Worm (Caenorhabditis elegans) whole organism, L4 larva: Measurements from ENCODE around the gene C33D9.10.

Experiments used
- D1046.2 ChIP-seq: fragments of 200-800 bp; sonication (Bioruptor generic); IDR thresholded peaks from 2 replicates; pipeline ENCODE4 v1.3.6; 2022; ENCODE audit warnings: missing genetic modification characterization, missing compliant biosample characterization
- F37D6.2 ChIP-seq: sonication (generic microtip); optimal IDR thresholded peaks from 2 replicates; lab custom pipeline; 2016; ENCODE audit warnings: mild to moderate bottlenecking, missing genetic modification characterization, missing compliant biosample characterization
- F49E8.2 ChIP-seq: sonication (generic microtip); optimal IDR thresholded peaks from 2 replicates; lab custom pipeline; 2016; ENCODE audit warnings: missing compliant biosample characterization, mild to moderate bottlenecking, missing genetic modification characterization, borderline replicate concordance
- ama-1 ChIP-seq: fragments of 150-350 bp; optimal IDR thresholded peaks from 2 replicates; lab custom pipeline; 2014; ENCODE audit warnings: inconsistent platforms, mixed read lengths
- ceh-62 ChIP-seq: sonication (generic microtip); optimal IDR thresholded peaks from 2 replicates; lab custom pipeline; 2017; ENCODE audit warnings: missing biosample characterization, missing genetic modification characterization
- daf-16 ChIP-seq, 3 experiments: sonication (generic microtip); optimal IDR thresholded peaks; 2 replicates each; lab custom pipeline; 2016 to 2017; ENCODE audit warnings: missing genetic modification characterization in 3 of 3, missing genetic modification reagents in 3 of 3, mild to moderate bottlenecking in 2 of 3, missing compliant biosample characterization in 2 of 3, missing biosample characterization in 1 of 3, moderate library complexity in 1 of 3
- daf-8 ChIP-seq: fragments of 200-800 bp; sonication (Bioruptor generic); IDR thresholded peaks from 2 replicates; pipeline ENCODE4 v1.3.6; 2022; ENCODE audit warnings: missing genetic modification characterization, missing compliant biosample characterization
- duxl-1 ChIP-seq: sonication (generic microtip); optimal IDR thresholded peaks from 2 replicates; lab custom pipeline; 2016; ENCODE audit warnings: mild to moderate bottlenecking, missing genetic modification characterization, moderate library complexity, missing compliant biosample characterization; ENCODE audit not compliant: poor library complexity
- hif-1 ChIP-seq, 2 experiments: sonication (generic microtip); optimal IDR thresholded peaks; 2 replicates each; lab custom pipeline; 2016 to 2017; ENCODE audit warnings: missing compliant biosample characterization in 2 of 2, missing genetic modification characterization in 2 of 2, missing genetic modification reagents in 2 of 2, missing genotype in 2 of 2, mild to moderate bottlenecking in 1 of 2
- hlh-30 ChIP-seq: sonication (generic microtip); optimal IDR thresholded peaks from 2 replicates; lab custom pipeline; 2017; ENCODE audit warnings: antibody characterized with exemption, mild to moderate bottlenecking, missing genetic modification characterization, missing compliant biosample characterization; ENCODE audit not compliant: insufficient read depth
- lim-7 ChIP-seq: fragments of 200-800 bp; sonication (Bioruptor generic); IDR thresholded peaks from 2 replicates; pipeline ENCODE4 v1.3.6; 2022; ENCODE audit warnings: missing genetic modification characterization, missing compliant biosample characterization
- lin-1 ChIP-seq: fragments of 200-800 bp; sonication (Bioruptor generic); IDR thresholded peaks from 2 replicates; pipeline ENCODE4 v1.3.6; 2022; ENCODE audit warnings: missing genetic modification reagents, missing genetic modification characterization, missing compliant biosample characterization
- lin-38 ChIP-seq: fragments of 200-800 bp; sonication (Bioruptor generic); IDR thresholded peaks from 2 replicates; pipeline ENCODE4 v1.3.6; 2022; ENCODE audit warnings: missing genetic modification reagents, missing genetic modification characterization, missing compliant biosample characterization
- lir-3 ChIP-seq: sonication (generic microtip); optimal IDR thresholded peaks from 2 replicates; lab custom pipeline; 2016; ENCODE audit warnings: mild to moderate bottlenecking, missing genetic modification characterization, missing compliant biosample characterization
- madf-9 ChIP-seq: fragments of 200-800 bp; sonication (Bioruptor generic); conservative IDR thresholded peaks from 2 replicates; pipeline ENCODE4 v1.3.6; 2022; ENCODE audit warnings: missing genetic modification reagents, missing genetic modification characterization, missing compliant biosample characterization
- mes-2 ChIP-seq: sonication (generic microtip); optimal IDR thresholded peaks from 2 replicates; lab custom pipeline; 2016; ENCODE audit warnings: missing genotype, mild to moderate bottlenecking, missing genetic modification characterization, missing compliant biosample characterization; ENCODE audit not compliant: poor library complexity, severe bottlenecking
- mxl-2 ChIP-seq: fragments of 200-800 bp; sonication (Bioruptor generic); conservative IDR thresholded peaks from 2 replicates; pipeline ENCODE4 v1.3.6; 2022; ENCODE audit warnings: missing genetic modification reagents, missing genetic modification characterization, missing compliant biosample characterization
- mxl-3 ChIP-seq: fragments of 200-800 bp; sonication (Bioruptor generic); optimal IDR thresholded peaks from 2 replicates; lab custom pipeline; 2018; ENCODE audit warnings: mild to moderate bottlenecking, missing genetic modification characterization, missing compliant biosample characterization
- nhr-11 ChIP-seq: fragments of 150-350 bp; optimal IDR thresholded peaks from 2 replicates; lab custom pipeline; 2014; ENCODE audit warnings: missing biosample characterization, missing genetic modification characterization
- nhr-237 ChIP-seq: sonication (generic microtip); optimal IDR thresholded peaks from 2 replicates; lab custom pipeline; 2017; ENCODE audit warnings: missing biosample characterization, missing genetic modification characterization
- nhr-25 ChIP-seq: sonication (generic microtip); optimal IDR thresholded peaks from 2 replicates; lab custom pipeline; 2017; ENCODE audit warnings: missing genetic modification characterization, mild to moderate bottlenecking, missing compliant biosample characterization, antibody characterized with exemption, moderate library complexity, borderline replicate concordance; ENCODE audit not compliant: insufficient read depth
- nhr-41 ChIP-seq: fragments of 200-800 bp; sonication (Bioruptor generic); IDR thresholded peaks from 2 replicates; pipeline ENCODE4 v1.3.6; 2022; ENCODE audit warnings: missing genetic modification reagents, missing genetic modification characterization, missing compliant biosample characterization
- nhr-48 ChIP-seq: sonication (generic microtip); optimal IDR thresholded peaks from 2 replicates; lab custom pipeline; 2016; ENCODE audit warnings: mild to moderate bottlenecking, missing genetic modification characterization, missing compliant biosample characterization
- nhr-6 ChIP-seq: fragments of 150-350 bp; optimal IDR thresholded peaks from 2 replicates; lab custom pipeline; 2014; ENCODE audit warnings: missing biosample characterization, missing genetic modification characterization
- nhr-77 ChIP-seq: fragments of 150-350 bp; optimal IDR thresholded peaks from 2 replicates; lab custom pipeline; 2014; ENCODE audit warnings: missing biosample characterization, missing genetic modification characterization
- pha-4 ChIP-seq, 2 experiments: fragments of 150-350 bp in 1 of 2; fragments of 200-800 bp in 1 of 2; sonication (Bioruptor generic) in 1 of 2; IDR thresholded peaks in 1 of 2; optimal IDR thresholded peaks in 1 of 2; 2 replicates each; pipeline versions ENCODE4 v1.3.6 to Lab custom; 2014 to 2022; ENCODE audit warnings: missing genetic modification characterization in 2 of 2, missing genetic modification reagents in 2 of 2, missing biosample characterization in 1 of 2, missing compliant biosample characterization in 1 of 2
- rbr-2 ChIP-seq: sonication (generic microtip); optimal IDR thresholded peaks from 2 replicates; lab custom pipeline; 2016; ENCODE audit warnings: missing genotype, missing genetic modification characterization, missing compliant biosample characterization
- sdz-12 ChIP-seq: fragments of 200-800 bp; sonication (Bioruptor generic); optimal IDR thresholded peaks from 2 replicates; lab custom pipeline; 2018; ENCODE audit warnings: mild to moderate bottlenecking, missing genetic modification characterization, missing compliant biosample characterization
- snpc-1.2 ChIP-seq: fragments of 200-800 bp; sonication (Bioruptor generic); IDR thresholded peaks from 2 replicates; pipeline ENCODE4 v1.3.6; 2022; ENCODE audit warnings: missing genetic modification reagents, missing genetic modification characterization, missing compliant biosample characterization
- unc-62 ChIP-seq, 3 experiments: fragments of 150-350 bp in 1 of 3; sonication (generic microtip); optimal IDR thresholded peaks in 2 of 3; peaks in 1 of 3; 1 replicate in 1 of 3; 2 replicates in 2 of 3; lab custom pipeline; 2014 to 2017; ENCODE audit warnings: missing biosample characterization in 3 of 3, missing genetic modification characterization in 3 of 3, missing genetic modification reagents in 3 of 3, missing genotype in 1 of 3
- zfp-3 ChIP-seq: fragments of 200-800 bp; sonication (Bioruptor generic); conservative IDR thresholded peaks from 2 replicates; pipeline ENCODE4 v1.3.6; 2022; ENCODE audit warnings: missing genetic modification reagents, missing genetic modification characterization, missing compliant biosample characterization
- ztf-7 ChIP-seq: fragments of 150-350 bp; optimal IDR thresholded peaks from 2 replicates; lab custom pipeline; 2014; ENCODE audit warnings: missing biosample characterization, missing genetic modification characterization

C33D9.10 gene

ce11 chrIV:8757729-8758128, 30.2 kb downstream of the C33D9.10 start (continued):
- peak in 1 of 2 experiments; percentile 74 for TF ChIP-seq unc-62 (GFP tag; optimal IDR thresholded peaks at IDR 0.05 in 1 of 2; lab: Kevin White, UChicago)
- no peak for TF ChIP-seq unc-62 (tag; optimal IDR thresholded peaks at IDR 0.05; lab: Kevin White, UChicago)

- TF ChIP-seq hlh-30 (tag; lab: Kevin White, UChicago): no peak
Measured at ce11 chrIV:8754727-8755126, 33.2 kb downstream of the C33D9.10 start, which contains the start of gene elli-1. elli-1 (minus strand) TSS chrIV:8754827.

ce11 chrIV:8754146-8754545, 33.8 kb downstream of the C33D9.10 start:
- TF ChIP-seq snpc-1.2 (GFP tag; lab: Robert Waterston, UW) (0 out of 2 replicates have a peak, but pooled peaks have one; percentile 6), zfp-3 (GFP tag; lab: Robert Waterston, UW) (no peak), hif-1 (tag; optimal IDR thresholded peaks at IDR 0.05; lab: Kevin White, UChicago) (no peak), D1046.2 (GFP tag; lab: Robert Waterston, UW) (no peak)

- TF ChIP-seq mxl-3 (GFP tag; lab: Kevin White, UChicago) (no peak), snpc-1.2 (GFP tag; lab: Robert Waterston, UW) (peak; percentile 34; the same call in 1 of the 2 replicates), nhr-6 (tag; lab: Kevin White, UChicago) (no peak), nhr-25 (tag; lab: Kevin White, UChicago) (no peak)
Measured at ce11 chrIV:8752492-8752891, 35.5 kb downstream of the C33D9.10 start.

DNA sequence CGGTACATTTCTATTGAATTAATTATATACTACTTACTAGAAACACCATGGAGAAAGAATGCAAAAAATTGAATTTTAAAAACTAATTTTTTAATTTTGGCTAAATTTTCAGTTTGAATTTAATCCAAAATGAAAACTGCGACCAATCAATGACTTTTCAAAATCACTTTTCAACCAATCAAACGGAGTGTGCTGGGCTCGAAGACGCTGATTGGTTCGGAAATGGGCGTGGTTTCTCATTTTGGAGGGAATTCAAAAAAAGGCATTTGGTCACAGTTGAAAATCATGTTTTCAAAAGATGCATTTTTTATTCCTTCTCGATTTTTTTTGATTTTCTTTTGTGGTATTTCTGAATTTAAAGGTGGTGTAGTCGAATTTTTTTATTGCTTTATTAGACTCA, 39.0 kb downstream of the C33D9.10 start:
- no peak for TF ChIP-seq F37D6.2
- TF ChIP-seq F49E8.2: no peak

ce11 chrIV:8745591-8746302, 42.2 kb downstream of the C33D9.10 start, which contains the start of the genes F20C5.7 and parg-1:
F20C5.7 (minus strand) TSS chrIV:8745691.
parg-1 (plus strand) TSS chrIV:8746252.
- no peak for TF ChIP-seq F37D6.2
- TF ChIP-seq lim-7 (GFP tag; lab: Robert Waterston, UW): no peak
- no peak for TF ChIP-seq mes-2 (tag; lab: Kevin White, UChicago)
- no peak for TF ChIP-seq lin-38 (GFP tag; lab: Robert Waterston, UW)
- TF ChIP-seq lin-1 (GFP tag; lab: Robert Waterston, UW): no peak
- TF ChIP-seq nhr-41: no peak
- no peak for TF ChIP-seq nhr-237 (tag; lab: Kevin White, UChicago)
- no peak for TF ChIP-seq nhr-11 (tag; lab: Kevin White, UChicago)
- TF ChIP-seq pha-4 (GFP tag; IDR thresholded peaks at IDR 0.05; lab: Robert Waterston, UW): no peak
- no peak for TF ChIP-seq pha-4 (tag; optimal IDR thresholded peaks at IDR 0.05; lab: Kevin White, UChicago)
- TF ChIP-seq lir-3 (tag; lab: Kevin White, UChicago): no peak
- TF ChIP-seq mxl-2 (GFP tag; lab: Robert Waterston, UW): no peak
- no peak for TF ChIP-seq daf-8 (GFP tag; lab: Robert Waterston, UW)
- TF ChIP-seq, all 104 proteins: peak for 0

ce11 chrIV:8743654-8744332, 44.2 kb downstream of the C33D9.10 start, which contains the start of gene F21D5.7:
F21D5.7 (minus strand) TSS chrIV:8743704.
- TF ChIP-seq madf-9 (0 out of 2 replicates have a peak, but pooled peaks have one; percentile 37), daf-16 (GFP tag; optimal IDR thresholded peaks at IDR 0.05; lab: Kevin White, UChicago) (peak in 1 of 2 experiments; percentile 34), daf-16 (tag; optimal IDR thresholded peaks at IDR 0.05; lab: Kevin White, UChicago) (peak; percentile 70), nhr-48 (tag; lab: Kevin White, UChicago) (peak; percentile 13), mxl-2 (GFP tag; lab: Robert Waterston, UW) (no peak), duxl-1 (tag; lab: Kevin White, UChicago) (peak; percentile 72), sdz-12 (no peak), nhr-11 (tag; lab: Kevin White, UChicago) (peak; percentile 12), hlh-30 (tag; lab: Kevin White, UChicago) (peak; percentile 90), ztf-7 (peak; percentile 72), nhr-77 (peak; percentile 58), ceh-62 (tag; lab: Kevin White, UChicago) (no peak), rbr-2 (tag; lab: Kevin White, UChicago) (peak; percentile 64), ama-1 (lab: Kevin White, UChicago) (no peak), snpc-1.2 (GFP tag; lab: Robert Waterston, UW) (peak; percentile 53; the same call in 1 of the 2 replicates), unc-62 (GFP tag; optimal IDR thresholded peaks at IDR 0.05 in 1 of 2; lab: Kevin White, UChicago) (peak in 1 of 2 experiments; percentile 51), unc-62 (tag; optimal IDR thresholded peaks at IDR 0.05; lab: Kevin White, UChicago) (no peak), pha-4 (GFP tag; IDR thresholded peaks at IDR 0.05; lab: Robert Waterston, UW) (peak; percentile 52; the same call in 1 of the 2 replicates), pha-4 (tag; optimal IDR thresholded peaks at IDR 0.05; lab: Kevin White, UChicago) (peak; percentile 80)
